Fruit fly (Drosophila melanogaster) whole organism, embryonic: Measurements from ENCODE around the gene Nsf2.

ENCODE experiments used
- Awh ChIP-seq: fragments of 200-800 bp; sonication (Bioruptor generic); IDR thresholded peaks from 2 replicates; pipeline ENCODE4, ENCODE4 v1.3.6; 2022; ENCODE audit warnings: missing biosample characterization, missing genetic modification characterization
- CG10147 ChIP-seq: fragments of 200-800 bp; sonication (Bioruptor generic); optimal IDR thresholded peaks from 2 replicates; lab custom pipeline; 2019; ENCODE audit warnings: missing biosample characterization, mild to moderate bottlenecking, missing genetic modification characterization, moderate library complexity
- CG1024 ChIP-seq: fragments of 200-800 bp; sonication (Bioruptor generic); IDR thresholded peaks from 2 replicates; pipeline ENCODE4 v1.3.6; 2022; ENCODE audit warnings: missing biosample characterization, missing genetic modification characterization
- CG10321 ChIP-seq: fragments of 200-800 bp; sonication (Bioruptor generic); IDR thresholded peaks from 2 replicates; pipeline ENCODE4 v1.3.6; 2022; ENCODE audit warnings: missing biosample characterization, missing genetic modification characterization
- CG11456 ChIP-seq: fragments of 200-800 bp; sonication (Bioruptor generic); IDR thresholded peaks from 3 replicates; pipeline ENCODE4 v1.3.6; 2022; ENCODE audit warnings: missing biosample characterization, missing genetic modification characterization
- CG11695 ChIP-seq: fragments of 200-800 bp; sonication (Bioruptor generic); IDR thresholded peaks from 3 replicates; pipeline ENCODE4 v1.3.6; 2022; ENCODE audit warnings: missing biosample characterization, missing genetic modification characterization
- CG12659 ChIP-seq: fragments of 200-800 bp; sonication (Bioruptor generic); optimal IDR thresholded peaks from 3 replicates; lab custom pipeline; 2017; ENCODE audit warnings: mild to moderate bottlenecking, missing biosample characterization, missing genetic modification reagents, missing genetic modification characterization
- CG13296 ChIP-seq: fragments of 200-800 bp; sonication (Bioruptor generic); optimal IDR thresholded peaks from 3 replicates; lab custom pipeline; 2018; ENCODE audit warnings: missing biosample characterization, mild to moderate bottlenecking, missing genetic modification characterization
- CG14441 ChIP-seq: fragments of 200-800 bp; sonication (Bioruptor generic); IDR thresholded peaks from 2 replicates; pipeline ENCODE4 v1.3.6; 2022; ENCODE audit warnings: missing biosample characterization, missing genetic modification characterization
- CG15696 ChIP-seq: fragments of 200-800 bp; sonication (Bioruptor generic); optimal IDR thresholded peaks from 2 replicates; lab custom pipeline; 2019; ENCODE audit warnings: missing biosample characterization, mild to moderate bottlenecking, missing genetic modification characterization, moderate library complexity
- CG17385 ChIP-seq: fragments of 200-800 bp; sonication (Bioruptor generic); optimal IDR thresholded peaks from 3 replicates; lab custom pipeline; 2018; ENCODE audit warnings: missing biosample characterization, mild to moderate bottlenecking, missing genetic modification characterization
- CG17829 ChIP-seq: fragments of 200-800 bp; optimal IDR thresholded peaks from 2 replicates; lab custom pipeline; 2019; ENCODE audit warnings: missing biosample characterization, mild to moderate bottlenecking, missing genetic modification characterization, moderate library complexity
- CG18011 ChIP-seq: fragments of 200-800 bp; sonication (Bioruptor generic); optimal IDR thresholded peaks from 2 replicates; lab custom pipeline; 2017; ENCODE audit warnings: missing biosample characterization, missing genetic modification characterization, mild to moderate bottlenecking, moderate library complexity, missing genotype
- CG18619 ChIP-seq: fragments of 200-800 bp; sonication (Bioruptor generic); optimal IDR thresholded peaks from 3 replicates; lab custom pipeline; 2017; ENCODE audit warnings: missing biosample characterization, mild to moderate bottlenecking, missing genetic modification characterization
- CG2678 ChIP-seq: fragments of 200-800 bp; sonication (Bioruptor generic); optimal IDR thresholded peaks from 3 replicates; lab custom pipeline; 2019; ENCODE audit warnings: missing biosample characterization, mild to moderate bottlenecking, missing genetic modification characterization, moderate library complexity
- CG2889 ChIP-seq: fragments of 200-800 bp; sonication (Bioruptor generic); IDR thresholded peaks from 3 replicates; pipeline ENCODE4 v1.3.6; 2022; ENCODE audit warnings: missing biosample characterization, missing genetic modification characterization
- CG30020 ChIP-seq: fragments of 200-800 bp; optimal IDR thresholded peaks from 2 replicates; lab custom pipeline; 2019; ENCODE audit warnings: missing biosample characterization, mild to moderate bottlenecking, missing genetic modification characterization, moderate library complexity
- CG31224 ChIP-seq: fragments of 200-800 bp; sonication (Bioruptor generic); IDR thresholded peaks from 2 replicates; pipeline ENCODE4 v1.3.6; 2022; ENCODE audit warnings: missing biosample characterization, missing genetic modification characterization
- CG31365 ChIP-seq: fragments of 200-800 bp; sonication (Bioruptor generic); optimal IDR thresholded peaks from 2 replicates; lab custom pipeline; 2018; ENCODE audit warnings: missing biosample characterization, mild to moderate bottlenecking, missing genetic modification characterization
- CG31441 ChIP-seq: fragments of 200-800 bp; sonication (Bioruptor generic); IDR thresholded peaks from 2 replicates; pipeline ENCODE4 v1.3.6; 2022; ENCODE audit warnings: missing biosample characterization, missing genetic modification characterization
- CG4707 ChIP-seq: fragments of 200-800 bp; sonication (Bioruptor generic); optimal IDR thresholded peaks from 2 replicates; lab custom pipeline; 2018; ENCODE audit warnings: missing biosample characterization, mild to moderate bottlenecking, missing genetic modification characterization, moderate library complexity
- CG9437 ChIP-seq: fragments of 200-800 bp; sonication (Bioruptor generic); optimal IDR thresholded peaks from 2 replicates; lab custom pipeline; 2018; ENCODE audit warnings: missing biosample characterization, mild to moderate bottlenecking, missing genetic modification characterization
- Dbx ChIP-seq: fragments of 200-800 bp; sonication (Bioruptor generic); IDR thresholded peaks from 3 replicates; pipeline ENCODE4 v1.3.6; 2022; ENCODE audit warnings: missing biosample characterization, missing genetic modification characterization
- Dip2 ChIP-seq: fragments of 200-800 bp; sonication (Bioruptor generic); IDR thresholded peaks from 2 replicates; pipeline ENCODE4 v1.3.6; 2022; ENCODE audit warnings: missing biosample characterization, missing genetic modification characterization
- Drgx ChIP-seq: fragments of 200-800 bp; sonication (Bioruptor generic); IDR thresholded peaks from 2 replicates; pipeline ENCODE4 v1.3.6; 2022; ENCODE audit warnings: missing biosample characterization, missing genetic modification characterization
- Elba2 ChIP-seq: fragments of 200-800 bp; sonication (Bioruptor generic); optimal IDR thresholded peaks from 3 replicates; lab custom pipeline; 2016; ENCODE audit warnings: missing biosample characterization, missing genetic modification characterization
- Hey ChIP-seq: fragments of 200-800 bp; sonication (Bioruptor generic); optimal IDR thresholded peaks from 3 replicates; lab custom pipeline; 2018; ENCODE audit warnings: missing biosample characterization, mild to moderate bottlenecking, missing genetic modification characterization
- Opbp ChIP-seq: fragments of 200-800 bp; sonication (Bioruptor generic); IDR thresholded peaks from 3 replicates; pipeline ENCODE4 v1.3.6; 2022; ENCODE audit warnings: missing biosample characterization, missing genetic modification characterization; ENCODE audit not compliant: partially characterized antibody
- Poxn ChIP-seq: fragments of 200-800 bp; sonication (Bioruptor generic); IDR thresholded peaks from 2 replicates; pipeline ENCODE4 v1.3.6; 2022; ENCODE audit warnings: missing biosample characterization, missing genetic modification characterization
- Stat92E ChIP-seq, 3 experiments: fragments of >200 bp in 2 of 3; fragments of 200-800 bp in 1 of 3; sonication (Bioruptor generic) in 1 of 3; optimal IDR thresholded peaks; 2 replicates each; lab custom pipeline; 2017 to 2019; ENCODE audit warnings: missing biosample characterization in 3 of 3, missing genetic modification characterization in 3 of 3, mild to moderate bottlenecking in 1 of 3, moderate library complexity in 1 of 3
- TFAM ChIP-seq: fragments of 200-800 bp; sonication (Bioruptor generic); optimal IDR thresholded peaks from 2 replicates; lab custom pipeline; 2017; ENCODE audit warnings: missing biosample characterization, missing genetic modification characterization, inconsistent platforms
- ash1 ChIP-seq: fragments of 200-800 bp; sonication (Bioruptor generic); optimal IDR thresholded peaks from 2 replicates; lab custom pipeline; 2018; ENCODE audit warnings: missing biosample characterization, mild to moderate bottlenecking, missing genetic modification characterization
- az2 ChIP-seq: fragments of 200-800 bp; sonication (Bioruptor generic); optimal IDR thresholded peaks from 3 replicates; lab custom pipeline; 2016; ENCODE audit warnings: missing biosample characterization, missing genetic modification characterization
- chinmo ChIP-seq: fragments of 200-800 bp; sonication (Bioruptor generic); IDR thresholded peaks from 4 replicates; pipeline ENCODE4 v1.3.6; 2022; ENCODE audit warnings: missing biosample characterization, missing genetic modification characterization; ENCODE audit not compliant: partially characterized antibody
- disco-r ChIP-seq: fragments of 200-800 bp; sonication (Bioruptor generic); optimal IDR thresholded peaks from 2 replicates; lab custom pipeline; 2016; ENCODE audit warnings: missing biosample characterization, missing genetic modification characterization
- esg ChIP-seq: fragments of 200-800 bp; sonication (Bioruptor generic); conservative IDR thresholded peaks from 2 replicates; pipeline ENCODE4 v1.3.6; 2022; ENCODE audit warnings: missing biosample characterization, missing genetic modification characterization
- ind ChIP-seq: fragments of 200-800 bp; sonication (Bioruptor generic); optimal IDR thresholded peaks from 3 replicates; lab custom pipeline; 2016; ENCODE audit warnings: missing biosample characterization, missing genetic modification characterization
- lbe ChIP-seq: fragments of 200-800 bp; sonication (Bioruptor generic); optimal IDR thresholded peaks from 2 replicates; lab custom pipeline; 2016; ENCODE audit warnings: missing biosample characterization, mild to moderate bottlenecking, missing genetic modification characterization
- lola ChIP-seq, 3 experiments: fragments of >200 bp in 2 of 3; fragments of 200-800 bp in 1 of 3; sonication (Bioruptor generic) in 1 of 3; optimal IDR thresholded peaks; 2 replicates each; lab custom pipeline; 2017 to 2019; ENCODE audit warnings: missing biosample characterization in 3 of 3, missing genetic modification characterization in 3 of 3, mild to moderate bottlenecking in 1 of 3, moderate library complexity in 1 of 3
- nerfin-1 ChIP-seq: fragments of 200-800 bp; sonication (Bioruptor generic); optimal IDR thresholded peaks from 3 replicates; lab custom pipeline; 2019; ENCODE audit warnings: missing biosample characterization, mild to moderate bottlenecking, missing genetic modification characterization, moderate library complexity
- nmo ChIP-seq: fragments of 200-800 bp; sonication (Bioruptor generic); optimal IDR thresholded peaks from 2 replicates; lab custom pipeline; 2018; ENCODE audit warnings: missing biosample characterization, mild to moderate bottlenecking, missing genetic modification characterization, moderate library complexity
- scrt ChIP-seq: fragments of 200-800 bp; sonication (Bioruptor generic); optimal IDR thresholded peaks from 2 replicates; lab custom pipeline; 2018; ENCODE audit warnings: missing biosample characterization, mild to moderate bottlenecking, missing genetic modification characterization, moderate library complexity
- shn ChIP-seq: fragments of 200-800 bp; sonication (Bioruptor generic); optimal IDR thresholded peaks from 3 replicates; lab custom pipeline; 2016; ENCODE audit warnings: missing biosample characterization, missing genetic modification characterization
- slou ChIP-seq: fragments of 200-800 bp; sonication (Bioruptor generic); optimal IDR thresholded peaks from 3 replicates; lab custom pipeline; 2016; ENCODE audit warnings: missing biosample characterization, missing genetic modification characterization
- twi ChIP-seq: fragments of 200-800 bp; optimal IDR thresholded peaks from 2 replicates; lab custom pipeline; 2019; ENCODE audit warnings: missing biosample characterization, mild to moderate bottlenecking, missing genetic modification characterization, moderate library complexity
- vnd ChIP-seq: fragments of 200-800 bp; sonication (Bioruptor generic); IDR thresholded peaks from 3 replicates; pipeline ENCODE4 v1.3.6; 2022; ENCODE audit warnings: missing biosample characterization, missing genetic modification characterization; ENCODE audit not compliant: partially characterized antibody
- vvl ChIP-seq: fragments of 200-800 bp; sonication (Bioruptor generic); IDR thresholded peaks from 2 replicates; pipeline ENCODE4 v1.3.6; 2022; ENCODE audit warnings: missing biosample characterization, missing genetic modification characterization
- wek ChIP-seq: fragments of 200-800 bp; sonication (Bioruptor generic); optimal IDR thresholded peaks from 3 replicates; lab custom pipeline; 2018; ENCODE audit warnings: missing biosample characterization, mild to moderate bottlenecking, missing genetic modification characterization, moderate library complexity
- wor ChIP-seq: fragments of 200-800 bp; sonication (Bioruptor generic); IDR thresholded peaks from 2 replicates; pipeline ENCODE4 v1.3.6; 2022; ENCODE audit warnings: missing biosample characterization, missing genetic modification characterization
- zen ChIP-seq: fragments of 200-800 bp; sonication (Bioruptor generic); optimal IDR thresholded peaks from 3 replicates; lab custom pipeline; 2018; ENCODE audit warnings: missing biosample characterization, mild to moderate bottlenecking, missing genetic modification characterization, moderate library complexity

Gene Nsf2

DNA sequence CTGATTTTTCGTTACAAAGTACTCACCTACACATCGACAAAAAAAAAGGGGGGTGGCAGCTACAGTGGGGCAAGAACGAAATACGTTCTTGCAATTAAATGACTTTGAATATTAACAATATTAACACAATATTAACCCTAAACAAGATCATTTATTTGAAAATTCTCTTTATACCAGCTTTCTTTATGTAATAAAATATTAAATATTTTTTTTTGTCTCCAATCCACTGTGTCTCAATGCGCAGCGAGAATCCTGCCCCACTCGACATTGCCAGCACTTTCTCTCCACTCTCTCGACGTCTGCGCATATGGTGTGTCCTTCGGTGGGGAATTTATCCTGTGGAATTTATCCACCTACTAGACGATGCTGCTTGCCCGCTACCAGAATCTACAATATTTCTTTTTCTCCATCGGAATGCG is 37.4 kb downstream of the Nsf2 start (continued):
- TF ChIP-seq CG11695 (GFP tag; lab: Robert Waterston, UW), result peak; percentile 92
- peak; percentile 87 for TF ChIP-seq Drgx
- TF ChIP-seq CG31441 (GFP tag; lab: Robert Waterston, UW), result peak; percentile 83
- TF ChIP-seq CG18619 (GFP tag; lab: Kevin White, UChicago), result peak; percentile 88
- TF ChIP-seq CG11456 (GFP tag; lab: Robert Waterston, UW), result peak; percentile 91
- TF ChIP-seq az2, result peak; percentile 88
- peak; percentile 85 for TF ChIP-seq scrt (GFP tag; lab: Kevin White, UChicago)
- peak; percentile 34 for TF ChIP-seq wek (GFP tag; lab: Kevin White, UChicago)
- peak; percentile 88 for TF ChIP-seq CG17385 (GFP tag; lab: Kevin White, UChicago)
- TF ChIP-seq CG1024, result peak; percentile 78
- no peak for TF ChIP-seq chinmo
- peak; percentile 6 for TF ChIP-seq ash1
- TF ChIP-seq CG31365 (tag; lab: Kevin White, UChicago), result peak; percentile 37
- peak; percentile 76 for TF ChIP-seq CG10321
- TF ChIP-seq nerfin-1 (tag; lab: Kevin White, UChicago), result peak; percentile 99
- peak; percentile 63 for TF ChIP-seq CG18011 (GFP tag; lab: Kevin White, UChicago)
- TF ChIP-seq lola (GFP tag; optimal IDR thresholded peaks at IDR 0.05; lab: Kevin White, UChicago), result peak in 1 of 3 experiments; percentile 83
- no peak for TF ChIP-seq Hey (tag; lab: Kevin White, UChicago)
- peak; percentile 78 for TF ChIP-seq zen (tag; lab: Kevin White, UChicago)
- peak; percentile 87 for TF ChIP-seq wor (GFP tag; lab: Robert Waterston, UW)
- no peak for TF ChIP-seq CG30020 (tag; lab: Kevin White, UChicago)
- TF ChIP-seq esg (GFP tag; lab: Robert Waterston, UW), result peak; percentile 93
- TF ChIP-seq slou (GFP tag; lab: Kevin White, UChicago), result peak; percentile 76
- TF ChIP-seq CG10147 (GFP tag; lab: Kevin White, UChicago), result peak; percentile 92
- peak; percentile 23 for TF ChIP-seq TFAM (GFP tag; lab: Kevin White, UChicago)
- TF ChIP-seq CG14441 (GFP tag; lab: Robert Waterston, UW), result peak; percentile 92
- no peak for TF ChIP-seq Stat92E (GFP tag; optimal IDR thresholded peaks at IDR 0.05; lab: Kevin White, UChicago)
- 0 out of 3 replicates have a peak, but pooled peaks have one; percentile 38 for TF ChIP-seq Opbp (GFP tag; lab: Robert Waterston, UW)
- peak; percentile 79 for TF ChIP-seq CG9437 (GFP tag; lab: Kevin White, UChicago)
- no peak for TF ChIP-seq CG31224
- peak; percentile 97 for TF ChIP-seq Dbx (GFP tag; lab: Robert Waterston, UW)
- peak; percentile 8 for TF ChIP-seq lbe (GFP tag; lab: Kevin White, UChicago)
- TF ChIP-seq disco-r (GFP tag; lab: Kevin White, UChicago), result peak; percentile 46
- peak; percentile 79 for TF ChIP-seq ind (GFP tag; lab: Kevin White, UChicago)
- peak; percentile 88 for TF ChIP-seq CG2889 (GFP tag; lab: Robert Waterston, UW)
- peak; percentile 92 for TF ChIP-seq CG2678 (tag; lab: Kevin White, UChicago)
- peak; percentile 88 for TF ChIP-seq CG15696
- peak; percentile 96 for TF ChIP-seq vvl (GFP tag; lab: Robert Waterston, UW)
- TF ChIP-seq CG4707, result peak; percentile 78
- TF ChIP-seq Dip2 (GFP tag; lab: Robert Waterston, UW), result no peak
- peak; percentile 92 for TF ChIP-seq CG12659 (GFP tag; lab: Kevin White, UChicago)
- TF ChIP-seq CG13296 (GFP tag; lab: Kevin White, UChicago), result peak; percentile 87
- TF ChIP-seq Poxn (GFP tag; lab: Robert Waterston, UW), result peak; percentile 70
- TF ChIP-seq Awh (GFP tag; lab: Robert Waterston, UW), result peak; percentile 93
- no peak for TF ChIP-seq Elba2
- peak; percentile 17 for TF ChIP-seq twi (tag; lab: Kevin White, UChicago)
- peak; percentile 91 for TF ChIP-seq nmo (GFP tag; lab: Kevin White, UChicago)
- TF ChIP-seq CG17829 (tag; lab: Kevin White, UChicago), result peak; percentile 77
- no peak for TF ChIP-seq shn (GFP tag; lab: Kevin White, UChicago)
- TF ChIP-seq vnd, result no peak
